Worm (Caenorhabditis elegans) whole organism, mixed stage, embryonic: Measurements from ENCODE around the gene T10D4.19.
"Not testable (repeated sequence)": the region's sequence is repeated elsewhere in the genome, so short reads cannot be mapped to it uniquely, and the experiment has no call there.

Experiments
- elt-3 ChIP-seq: fragments of 150-350 bp; optimal IDR thresholded peaks from 2 replicates; lab custom pipeline; 2014; ENCODE audit warnings: missing biosample characterization, missing genetic modification characterization
- hlh-1 ChIP-seq: fragments of 150-350 bp; optimal IDR thresholded peaks from 2 replicates; lab custom pipeline; 2014; ENCODE audit warnings: missing biosample characterization, missing genetic modification reagents, missing genetic modification characterization
- lin-13 ChIP-seq: fragments of 150-350 bp; optimal IDR thresholded peaks from 2 replicates; lab custom pipeline; 2014; ENCODE audit warnings: missing biosample characterization, missing genetic modification characterization
- unc-39 ChIP-seq: fragments of 150-350 bp; optimal IDR thresholded peaks from 2 replicates; lab custom pipeline; 2014; ENCODE audit warnings: missing biosample characterization, missing genetic modification characterization

- TF ChIP-seq elt-3 (tag; lab: Kevin White, UChicago); unc-39; lin-13 (tag; lab: Kevin White, UChicago); hlh-1: not testable (repeated sequence)
These were observed 8.9 kb upstream of the T10D4.19 start, which contains the start of gene sri-42 for ce11 chrII:3142855-3143254.
